Worm (Caenorhabditis elegans): ENCODE data around the gene Y42H9AR.2.

Gene Y42H9AR.2

ce11 chrIV:8148494-8148893 lies 48.8 kb downstream of the Y42H9AR.2 start, which contains the start of gene pmk-1:
Gene pmk-1, plus strand, starts transcription at chrIV:8148794.
- TF ChIP-seq spr-1 (tag; optimal IDR thresholded peaks at IDR 0.05) (no peak), aly-2 (tag; optimal IDR thresholded peaks at IDR 0.05) (no peak), aha-1 (tag) (no peak), ces-1 (GFP tag; optimal IDR thresholded peaks at IDR 0.05) (no peak)

All from whole organism, L4 larva.